Fruit fly (Drosophila melanogaster) whole organism, wandering third instar larva: Measurements from ENCODE around the gene Nup98-96.

Experiments
- Abd-B ChIP-seq: fragments of >200 bp; optimal IDR thresholded peaks from 2 replicates; lab custom pipeline; 2017; ENCODE audit warnings: missing biosample characterization, missing genetic modification characterization
- CG32264 ChIP-seq: fragments of 200-800 bp; sonication (Bioruptor generic); optimal IDR thresholded peaks from 2 replicates; lab custom pipeline; 2016; ENCODE audit warnings: missing biosample characterization, missing genetic modification characterization
- CG9705 ChIP-seq: fragments of 200-800 bp; sonication (Bioruptor generic); optimal IDR thresholded peaks from 2 replicates; lab custom pipeline; 2018; ENCODE audit warnings: missing biosample characterization, mild to moderate bottlenecking, missing genetic modification characterization
- Dif ChIP-seq: fragments of 200-275, 200-300 bp; sonication (Bioruptor generic); optimal IDR thresholded peaks from 2 replicates; lab custom pipeline; 2018; ENCODE audit warnings: missing biosample characterization, missing genetic modification characterization; ENCODE audit not compliant: partially characterized antibody
- GATAd ChIP-seq: sonication (Bioruptor generic); optimal IDR thresholded peaks from 2 replicates; lab custom pipeline; 2016; ENCODE audit warnings: missing biosample characterization, missing genetic modification characterization
- Hr78 ChIP-seq: fragments of >200 bp; optimal IDR thresholded peaks from 2 replicates; lab custom pipeline; 2017; ENCODE audit warnings: missing biosample characterization, missing genetic modification characterization
- Myc ChIP-seq: fragments of >200 bp; optimal IDR thresholded peaks from 2 replicates; lab custom pipeline; 2017
- OdsH ChIP-seq: fragments of 200-800 bp; sonication (Bioruptor generic); optimal IDR thresholded peaks from 2 replicates; lab custom pipeline; 2016; ENCODE audit warnings: missing biosample characterization, mild to moderate bottlenecking, missing genetic modification characterization
- Rel ChIP-seq, 2 experiments: fragments of 200-800 bp; sonication (Bioruptor generic) in 1 of 2; optimal IDR thresholded peaks; 2 replicates in 1 of 2; 3 replicates in 1 of 2; lab custom pipeline; 2016 to 2019; ENCODE audit warnings: mild to moderate bottlenecking in 2 of 2, missing biosample characterization in 2 of 2, missing genetic modification characterization in 2 of 2, moderate library complexity in 1 of 2
- br ChIP-seq: fragments of 200-800 bp; sonication (Bioruptor generic); optimal IDR thresholded peaks from 2 replicates; lab custom pipeline; 2016; ENCODE audit warnings: missing biosample characterization, missing genetic modification characterization
- h ChIP-seq: fragments of 200-800 bp; sonication (Bioruptor generic); optimal IDR thresholded peaks from 3 replicates; lab custom pipeline; 2016; ENCODE audit warnings: missing biosample characterization, mild to moderate bottlenecking, missing genetic modification characterization
- lola ChIP-seq: fragments of >200 bp; optimal IDR thresholded peaks from 2 replicates; lab custom pipeline; 2017; ENCODE audit warnings: missing biosample characterization, missing genetic modification characterization
- pan ChIP-seq: fragments of >200 bp; optimal IDR thresholded peaks from 2 replicates; lab custom pipeline; 2017
- psq ChIP-seq: fragments of 200-800 bp; sonication (Bioruptor generic); optimal IDR thresholded peaks from 3 replicates; lab custom pipeline; 2017; ENCODE audit warnings: missing biosample characterization, mild to moderate bottlenecking, missing genetic modification characterization, moderate library complexity

- TF ChIP-seq OdsH (GFP tag; lab: Kevin White, UChicago) = peak; percentile 65
- no peak for TF ChIP-seq Dif (GFP tag; lab: Kevin White, UChicago)
- peak; percentile 75 for TF ChIP-seq h
- peak; percentile 34 for TF ChIP-seq psq
- no peak for TF ChIP-seq Abd-B
- TF ChIP-seq Myc (lab: Kevin White, UChicago) = no peak
- no peak for TF ChIP-seq CG32264 (GFP tag; lab: Kevin White, UChicago)
- TF ChIP-seq Hr78 (GFP tag; lab: Kevin White, UChicago) = no peak
- no peak for TF ChIP-seq lola (GFP tag; lab: Kevin White, UChicago)
- TF ChIP-seq CG9705 = no peak
- TF ChIP-seq GATAd (GFP tag; lab: Kevin White, UChicago) = no peak
- TF ChIP-seq pan (lab: Kevin White, UChicago) = no peak
- TF ChIP-seq br (GFP tag; lab: Kevin White, UChicago) = peak; percentile 51
- TF ChIP-seq Rel (GFP tag; optimal IDR thresholded peaks at IDR 0.05; lab: Kevin White, UChicago) = no peak
- TF ChIP-seq Rel (tag; optimal IDR thresholded peaks at IDR 0.05; lab: Kevin White, UChicago) = no peak
Measured at dm6 chr3R:23783961-23784360, 2.5 kb upstream of the Nup98-96 start.
